Fruit fly (Drosophila melanogaster): ENCODE results near the gene CG8814.

The CG8814 gene

DNA sequence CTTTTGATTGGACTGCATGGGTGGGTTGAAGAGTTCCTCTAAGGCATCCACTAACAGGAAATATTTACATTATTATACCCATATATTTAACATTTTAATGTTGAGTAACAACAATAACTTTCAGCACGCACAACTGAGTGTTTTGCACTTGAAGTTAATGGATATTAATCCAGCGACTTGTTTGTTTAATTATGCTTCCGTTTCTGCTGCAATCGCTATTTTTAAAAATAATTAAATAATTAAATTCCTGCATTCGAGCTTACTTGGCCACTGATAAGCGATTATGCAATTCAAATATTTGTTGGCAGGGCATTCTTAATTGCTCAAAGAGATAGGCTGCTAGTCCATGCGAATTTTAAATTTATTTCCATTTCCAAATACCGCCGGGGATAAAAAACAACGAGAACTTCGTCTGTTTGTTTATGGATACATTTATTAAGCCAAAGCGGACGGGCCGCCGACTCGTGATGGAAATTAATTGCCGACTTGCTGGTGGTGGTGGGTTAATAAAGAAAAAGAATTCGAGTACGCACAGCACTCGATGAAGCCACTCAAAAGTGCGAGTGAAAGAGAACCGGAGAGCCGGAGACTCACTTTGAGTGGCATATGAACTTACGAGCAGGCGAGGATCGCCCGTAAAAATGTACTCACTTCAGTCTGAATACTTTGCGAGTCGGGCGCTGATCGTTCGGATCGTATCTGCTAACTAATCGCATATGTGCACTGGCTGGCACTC, 12.6 kb upstream of the CG8814 start:
- TF ChIP-seq dl (GFP tag; optimal IDR thresholded peaks at IDR 0.05; ENCODE audit: insufficient read depth in 1 of 2, partially characterized antibody in 2 of 2) (peak; percentile 47 to 53), foxo (GFP tag; optimal IDR thresholded peaks at IDR 0.05) (peak in 1 of 2 experiments; percentile 2), h (GFP tag; optimal IDR thresholded peaks at IDR 0.05) (peak; percentile 1), sv (GFP tag; optimal IDR thresholded peaks at IDR 0.05) (no peak), Abd-B (GFP tag; optimal IDR thresholded peaks at IDR 0.05) (no peak), Dif (GFP tag; optimal IDR thresholded peaks at IDR 0.05; ENCODE audit: partially characterized antibody) (peak; percentile 76), Vsx2 (GFP tag; optimal IDR thresholded peaks at IDR 0.05; ENCODE audit: partially characterized antibody) (no peak), Hnf4 (GFP tag; optimal IDR thresholded peaks at IDR 0.05) (no peak), rgr (GFP tag; optimal IDR thresholded peaks at IDR 0.05) (peak; percentile 8), Hr78 (GFP tag; optimal IDR thresholded peaks at IDR 0.05) (no peak), jim (GFP tag; optimal IDR thresholded peaks at IDR 0.05) (no peak), lola (GFP tag; optimal IDR thresholded peaks at IDR 0.05) (no peak), fru (GFP tag; optimal IDR thresholded peaks at IDR 0.05) (peak; percentile 25), tai (GFP tag; optimal IDR thresholded peaks at IDR 0.05) (no peak)

DNA sequence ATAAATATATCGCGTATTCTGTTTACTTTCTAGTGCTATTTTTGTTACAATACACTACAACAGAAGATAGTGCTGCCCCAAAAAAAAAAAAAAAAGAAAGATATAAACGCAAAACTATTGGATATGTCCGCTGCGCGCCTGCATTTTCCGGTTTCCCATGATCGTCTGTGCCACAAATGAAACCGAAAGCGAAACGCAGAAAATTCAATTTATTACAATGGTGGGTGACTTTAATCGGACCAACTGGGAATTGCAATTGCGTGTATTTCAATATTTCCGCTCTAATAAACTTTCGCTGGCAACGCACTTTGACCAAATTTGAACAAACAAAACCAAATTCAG, 12.1 kb upstream of the CG8814 start:
- TF ChIP-seq jim (GFP tag; optimal IDR thresholded peaks at IDR 0.05) (no peak), CG32264 (GFP tag; optimal IDR thresholded peaks at IDR 0.05) (no peak), sv (GFP tag; optimal IDR thresholded peaks at IDR 0.05) (no peak), foxo (GFP tag; optimal IDR thresholded peaks at IDR 0.05) (no peak), Dif (GFP tag; optimal IDR thresholded peaks at IDR 0.05; ENCODE audit: partially characterized antibody) (no peak), Hr78 (GFP tag; optimal IDR thresholded peaks at IDR 0.05) (no peak), pan (optimal IDR thresholded peaks at IDR 0.05) (no peak), CrebA (GFP tag; optimal IDR thresholded peaks at IDR 0.05; ENCODE audit: borderline replicate concordance) (no peak), Mio (GFP tag; optimal IDR thresholded peaks at IDR 0.05) (no peak), Abd-B (GFP tag; optimal IDR thresholded peaks at IDR 0.05) (no peak), Hnf4 (GFP tag; optimal IDR thresholded peaks at IDR 0.05) (no peak), dl (GFP tag; optimal IDR thresholded peaks at IDR 0.05; ENCODE audit: insufficient read depth in 1 of 2, partially characterized antibody in 2 of 2) (no peak), CG9705 (GFP tag; optimal IDR thresholded peaks at IDR 0.05) (no peak), N (GFP tag; optimal IDR thresholded peaks at IDR 0.05) (no peak), Sp1 (GFP tag; optimal IDR thresholded peaks at IDR 0.05) (no peak), lola (GFP tag; optimal IDR thresholded peaks at IDR 0.05) (no peak), brk (GFP tag; optimal IDR thresholded peaks at IDR 0.05) (no peak)

DNA sequence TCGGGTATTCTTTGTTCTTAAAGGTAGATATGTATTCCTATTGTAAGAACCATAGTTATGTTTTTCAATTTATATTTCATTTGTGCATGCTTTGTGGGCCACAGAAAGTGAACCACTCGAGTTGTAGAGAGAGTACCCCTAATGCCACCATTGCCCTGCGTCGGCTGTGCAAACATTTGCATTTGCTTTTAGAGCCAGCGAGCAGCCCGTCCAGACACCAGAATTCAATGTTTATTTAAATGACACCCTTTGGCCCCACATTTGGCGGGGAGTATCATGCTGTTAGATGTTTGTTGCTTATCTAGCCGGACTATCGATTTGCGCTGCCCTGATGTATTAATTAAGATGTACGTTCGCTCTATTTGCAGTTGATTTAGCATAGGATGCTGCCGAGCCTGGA, 10.1 kb upstream of the CG8814 start:
- no peak for TF ChIP-seq CrebA (GFP tag; optimal IDR thresholded peaks at IDR 0.05; ENCODE audit: borderline replicate concordance)
- peak; percentile 34 for TF ChIP-seq rgr (GFP tag; optimal IDR thresholded peaks at IDR 0.05)
- no peak for TF ChIP-seq dl (GFP tag; optimal IDR thresholded peaks at IDR 0.05; ENCODE audit: insufficient read depth in 1 of 2, partially characterized antibody in 2 of 2)
- no peak for TF ChIP-seq Hr78 (GFP tag; optimal IDR thresholded peaks at IDR 0.05)
- peak; percentile 52 for TF ChIP-seq Hr83 (GFP tag; optimal IDR thresholded peaks at IDR 0.05; ENCODE audit: poor library complexity, severe bottlenecking)
- TF ChIP-seq Dfd (GFP tag; optimal IDR thresholded peaks at IDR 0.05), result no peak
- no peak for TF ChIP-seq Vsx2 (GFP tag; optimal IDR thresholded peaks at IDR 0.05; ENCODE audit: partially characterized antibody)
- no peak for TF ChIP-seq dmrt93B (GFP tag; optimal IDR thresholded peaks at IDR 0.05)
- no peak for TF ChIP-seq Hnf4 (GFP tag; optimal IDR thresholded peaks at IDR 0.05)
- TF ChIP-seq CG9705 (GFP tag; optimal IDR thresholded peaks at IDR 0.05), result no peak
- TF ChIP-seq ey (GFP tag; optimal IDR thresholded peaks at IDR 0.05), result no peak
- no peak for TF ChIP-seq lola (GFP tag; optimal IDR thresholded peaks at IDR 0.05)
- no peak for TF ChIP-seq N (GFP tag; optimal IDR thresholded peaks at IDR 0.05)
- TF ChIP-seq tai (GFP tag; optimal IDR thresholded peaks at IDR 0.05), result no peak
- TF ChIP-seq dsf (GFP tag; optimal IDR thresholded peaks at IDR 0.05; ENCODE audit: borderline replicate concordance), result no peak
- no peak for TF ChIP-seq sv (GFP tag; optimal IDR thresholded peaks at IDR 0.05)
- no peak for TF ChIP-seq Abd-B (GFP tag; optimal IDR thresholded peaks at IDR 0.05)
- no peak for TF ChIP-seq jim (GFP tag; optimal IDR thresholded peaks at IDR 0.05)
- TF ChIP-seq h (GFP tag; optimal IDR thresholded peaks at IDR 0.05), result peak; percentile 18

DNA sequence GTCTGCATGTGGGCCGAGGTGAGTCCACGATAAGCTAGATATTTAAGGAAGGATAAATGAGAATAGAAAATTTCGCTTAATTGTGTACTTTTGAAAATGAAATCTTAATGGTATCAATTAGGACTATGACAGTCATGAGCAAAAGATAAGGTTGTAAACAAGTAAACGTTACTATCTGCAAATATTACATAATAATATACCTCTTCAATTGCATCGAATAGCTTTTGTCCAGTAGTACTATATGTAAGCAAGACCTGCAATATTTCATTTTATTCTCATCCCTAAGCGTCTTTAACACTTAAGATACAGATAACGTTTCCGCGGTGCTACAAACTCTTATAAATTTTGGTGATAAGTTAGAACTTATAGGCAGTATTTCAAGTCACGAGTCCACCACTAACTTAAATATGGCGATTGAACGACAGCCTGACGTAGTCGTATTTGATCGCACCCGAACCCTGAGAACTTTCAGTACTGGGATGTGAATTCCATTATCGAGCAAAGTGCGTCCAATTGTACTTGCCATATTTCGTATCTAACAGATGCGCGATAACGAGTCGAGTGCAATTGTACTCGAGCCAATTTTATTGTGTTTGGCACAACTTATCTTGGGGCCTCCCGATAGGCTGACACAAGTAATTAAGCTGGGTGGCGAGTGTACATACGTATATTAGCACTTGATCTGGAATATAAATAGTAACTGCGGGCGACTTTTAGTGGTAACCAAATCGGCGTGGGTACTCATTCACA, 9.0 kb upstream of the CG8814 start:
- no peak for TF ChIP-seq Rel (GFP tag; optimal IDR thresholded peaks at IDR 0.05)
- peak; percentile 51 for TF ChIP-seq Rel (tag; optimal IDR thresholded peaks at IDR 0.05)
- no peak for TF ChIP-seq jim (GFP tag; optimal IDR thresholded peaks at IDR 0.05)
- no peak for TF ChIP-seq Myc (optimal IDR thresholded peaks at IDR 0.05)
- no peak for TF ChIP-seq Abd-B (GFP tag; optimal IDR thresholded peaks at IDR 0.05)
- no peak for TF ChIP-seq dmrt93B (GFP tag; optimal IDR thresholded peaks at IDR 0.05)
- TF ChIP-seq CG9705 (GFP tag; optimal IDR thresholded peaks at IDR 0.05), result no peak
- TF ChIP-seq Hr78 (GFP tag; optimal IDR thresholded peaks at IDR 0.05), result no peak
- TF ChIP-seq fru (GFP tag; optimal IDR thresholded peaks at IDR 0.05), result no peak
- TF ChIP-seq usp (GFP tag; optimal IDR thresholded peaks at IDR 0.05), result no peak
- TF ChIP-seq Mio (GFP tag; optimal IDR thresholded peaks at IDR 0.05), result no peak
- no peak for TF ChIP-seq dsf (GFP tag; optimal IDR thresholded peaks at IDR 0.05; ENCODE audit: borderline replicate concordance)
- TF ChIP-seq Hnf4 (GFP tag; optimal IDR thresholded peaks at IDR 0.05), result peak; percentile 12
- no peak for TF ChIP-seq ey (GFP tag; optimal IDR thresholded peaks at IDR 0.05)
- no peak for TF ChIP-seq tai (GFP tag; optimal IDR thresholded peaks at IDR 0.05)
- no peak for TF ChIP-seq foxo (GFP tag; optimal IDR thresholded peaks at IDR 0.05)
- TF ChIP-seq N (GFP tag; optimal IDR thresholded peaks at IDR 0.05), result no peak
- TF ChIP-seq sage (GFP tag; optimal IDR thresholded peaks at IDR 0.05), result no peak
